Worm (Caenorhabditis elegans): ENCODE measurements around the gene F07C3.16.

F07C3.16 gene

ce11 chrV:9260411-9260810, 3.0 kb upstream of the F07C3.16 start:
- TF ChIP-seq klf-2 (GFP tag; conservative IDR thresholded peaks at IDR 0.05) (no peak), ztf-29 (GFP tag; IDR thresholded peaks at IDR 0.05) (no peak), T22C8.4 (GFP tag; IDR thresholded peaks at IDR 0.05) (no peak), tab-1 (GFP tag; IDR thresholded peaks at IDR 0.05) (no peak), cog-1 (tag; optimal IDR thresholded peaks at IDR 0.05) (no peak)

- TF ChIP-seq med-1 (GFP tag; optimal IDR thresholded peaks at IDR 0.05; ENCODE audit: insufficient read depth) (no peak), klf-2 (GFP tag; conservative IDR thresholded peaks at IDR 0.05) (no peak)
These were observed 1.9 kb downstream of the F07C3.16 start for ce11 chrV:9255480-9255879.

DNA sequence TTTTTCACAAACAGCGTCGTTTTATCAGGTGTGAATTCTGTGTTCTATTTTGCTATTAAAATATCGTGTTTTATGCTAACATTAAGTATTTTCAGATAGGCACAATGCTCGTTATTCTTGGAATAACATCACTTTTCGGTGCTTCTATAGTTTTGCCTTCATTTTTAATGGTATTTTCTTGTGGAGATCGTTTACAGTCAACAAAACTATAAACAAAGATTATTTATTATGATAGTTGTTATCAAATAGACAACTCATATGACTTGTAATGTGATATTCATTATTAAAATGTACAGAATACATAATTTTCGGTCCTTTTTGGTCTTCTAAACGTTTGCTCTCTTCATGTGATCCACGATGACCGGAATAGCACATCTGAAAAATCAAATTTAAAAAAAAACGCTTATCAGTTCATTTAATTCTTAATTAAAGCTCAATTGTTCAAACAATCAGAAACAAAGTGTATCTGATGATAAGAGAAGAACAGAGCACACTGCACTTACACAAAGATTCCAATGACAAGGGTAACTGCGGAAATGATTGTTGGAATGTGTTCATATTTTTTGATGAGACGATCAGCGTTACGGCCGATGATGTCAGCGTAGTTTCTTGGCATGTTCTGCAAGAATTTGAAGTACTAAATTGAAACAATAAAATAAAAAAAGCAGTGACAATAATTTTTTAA, 3.2 kb downstream of the F07C3.16 start, which contains the start of gene F07C3.9:
Gene F07C3.9, minus strand, starts transcription at position 635 of the 685 bp plus-strand sequence.
- TF ChIP-seq ref-1 (GFP tag; conservative IDR thresholded peaks at IDR 0.05) (no peak), ztf-23 (GFP tag; IDR thresholded peaks at IDR 0.05) (no peak), med-1 (GFP tag; optimal IDR thresholded peaks at IDR 0.05; ENCODE audit: insufficient read depth) (no peak), tab-1 (GFP tag; IDR thresholded peaks at IDR 0.05) (no peak), klf-2 (GFP tag; conservative IDR thresholded peaks at IDR 0.05) (no peak), T22C8.4 (GFP tag; IDR thresholded peaks at IDR 0.05) (no peak), cog-1 (tag; optimal IDR thresholded peaks at IDR 0.05) (no peak), flt-1 (GFP tag; IDR thresholded peaks at IDR 0.05) (no peak), ztf-29 (GFP tag; IDR thresholded peaks at IDR 0.05) (no peak)

- TF ChIP-seq klf-2 (GFP tag; conservative IDR thresholded peaks at IDR 0.05) (no peak), ztf-23 (GFP tag; IDR thresholded peaks at IDR 0.05) (no peak), flt-1 (GFP tag; IDR thresholded peaks at IDR 0.05) (no peak), med-1 (GFP tag; optimal IDR thresholded peaks at IDR 0.05; ENCODE audit: insufficient read depth) (no peak), ref-1 (GFP tag; conservative IDR thresholded peaks at IDR 0.05) (no peak), cog-1 (tag; optimal IDR thresholded peaks at IDR 0.05) (no peak), tab-1 (GFP tag; IDR thresholded peaks at IDR 0.05) (no peak), T22C8.4 (GFP tag; IDR thresholded peaks at IDR 0.05) (no peak), ztf-29 (GFP tag; IDR thresholded peaks at IDR 0.05) (no peak)
These were observed 7.4 kb downstream of the F07C3.16 start, which contains the start of gene ptd-2 for ce11 chrV:9249932-9250331. ptd-2 (plus strand) TSS chrV:9250232.

- TF ChIP-seq cog-1 (tag; optimal IDR thresholded peaks at IDR 0.05) (no peak), flt-1 (GFP tag; IDR thresholded peaks at IDR 0.05) (no peak), med-1 (GFP tag; optimal IDR thresholded peaks at IDR 0.05; ENCODE audit: insufficient read depth) (no peak), ref-1 (GFP tag; conservative IDR thresholded peaks at IDR 0.05) (no peak), tab-1 (GFP tag; IDR thresholded peaks at IDR 0.05) (no peak), ztf-29 (GFP tag; IDR thresholded peaks at IDR 0.05) (no peak), ztf-23 (GFP tag; IDR thresholded peaks at IDR 0.05) (no peak)
These were observed 8.2 kb downstream of the F07C3.16 start, which contains the start of gene str-94 for ce11 chrV:9249206-9249605. str-94 (minus strand) TSS chrV:9249306.

DNA sequence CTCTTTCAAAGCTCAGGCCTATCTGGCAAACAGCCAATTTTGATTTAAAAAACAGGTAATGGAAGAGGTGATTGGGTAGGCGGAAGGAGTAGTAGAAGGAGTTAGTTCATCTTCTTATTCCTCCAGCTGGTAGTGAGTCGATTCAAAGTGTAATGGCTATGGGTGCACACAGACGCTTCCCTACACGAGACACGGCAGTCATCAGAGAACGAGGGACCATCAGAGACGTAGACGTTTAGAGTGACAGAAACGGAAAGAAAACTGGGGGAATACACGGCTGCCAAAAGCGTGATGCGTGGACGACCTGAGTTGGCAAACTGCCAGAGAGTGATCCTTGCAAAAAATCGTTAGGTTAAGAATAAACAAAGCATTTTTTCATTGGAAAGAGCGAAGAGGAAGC, 10.0 kb downstream of the F07C3.16 start:
- no peak for TF ChIP-seq cog-1 (tag; optimal IDR thresholded peaks at IDR 0.05)
- no peak for TF ChIP-seq ref-1 (GFP tag; conservative IDR thresholded peaks at IDR 0.05)
- no peak for TF ChIP-seq med-1 (GFP tag; optimal IDR thresholded peaks at IDR 0.05; ENCODE audit: insufficient read depth)
- TF ChIP-seq T22C8.4 (GFP tag; IDR thresholded peaks at IDR 0.05) = no peak
- TF ChIP-seq flt-1 (GFP tag; IDR thresholded peaks at IDR 0.05) = no peak
- TF ChIP-seq ztf-29 (GFP tag; IDR thresholded peaks at IDR 0.05) = no peak
- no peak for TF ChIP-seq klf-2 (GFP tag; conservative IDR thresholded peaks at IDR 0.05)
- TF ChIP-seq ztf-23 (GFP tag; IDR thresholded peaks at IDR 0.05) = no peak
- no peak for TF ChIP-seq tab-1 (GFP tag; IDR thresholded peaks at IDR 0.05)

ce11 chrV:9246260-9246659, 11.1 kb downstream of the F07C3.16 start, which contains the start of gene aat-2:
aat-2 (minus strand) TSS chrV:9246360.
- TF ChIP-seq ztf-23 (GFP tag; IDR thresholded peaks at IDR 0.05) = no peak
- no peak for TF ChIP-seq flt-1 (GFP tag; IDR thresholded peaks at IDR 0.05)
- no peak for TF ChIP-seq tab-1 (GFP tag; IDR thresholded peaks at IDR 0.05)
- no peak for TF ChIP-seq ref-1 (GFP tag; conservative IDR thresholded peaks at IDR 0.05)
- no peak for TF ChIP-seq T22C8.4 (GFP tag; IDR thresholded peaks at IDR 0.05)
- no peak for TF ChIP-seq ztf-29 (GFP tag; IDR thresholded peaks at IDR 0.05)
- no peak for TF ChIP-seq med-1 (GFP tag; optimal IDR thresholded peaks at IDR 0.05; ENCODE audit: insufficient read depth)
- TF ChIP-seq klf-2 (GFP tag; conservative IDR thresholded peaks at IDR 0.05) = no peak
- no peak for TF ChIP-seq cog-1 (tag; optimal IDR thresholded peaks at IDR 0.05)

ce11 chrV:9243171-9243996, 14.0 kb downstream of the F07C3.16 start, which contains the start of gene glo-4:
glo-4 (minus strand) TSS chrV:9243221.
- TF ChIP-seq ztf-29 (GFP tag; IDR thresholded peaks at IDR 0.05) (no peak), T22C8.4 (GFP tag; IDR thresholded peaks at IDR 0.05) (no peak), ztf-23 (GFP tag; IDR thresholded peaks at IDR 0.05) (no peak), cog-1 (tag; optimal IDR thresholded peaks at IDR 0.05) (no peak), flt-1 (GFP tag; IDR thresholded peaks at IDR 0.05) (no peak), klf-2 (GFP tag; conservative IDR thresholded peaks at IDR 0.05) (no peak), med-1 (GFP tag; optimal IDR thresholded peaks at IDR 0.05; ENCODE audit: insufficient read depth) (no peak), tab-1 (GFP tag; IDR thresholded peaks at IDR 0.05) (no peak), ref-1 (GFP tag; conservative IDR thresholded peaks at IDR 0.05) (no peak)

- TF ChIP-seq ref-1 (GFP tag; conservative IDR thresholded peaks at IDR 0.05) (no peak), cog-1 (tag; optimal IDR thresholded peaks at IDR 0.05) (no peak), T22C8.4 (GFP tag; IDR thresholded peaks at IDR 0.05) (no peak), klf-2 (GFP tag; conservative IDR thresholded peaks at IDR 0.05) (no peak), ztf-29 (GFP tag; IDR thresholded peaks at IDR 0.05) (no peak), ztf-23 (GFP tag; IDR thresholded peaks at IDR 0.05) (no peak), med-1 (GFP tag; optimal IDR thresholded peaks at IDR 0.05; ENCODE audit: insufficient read depth) (no peak), tab-1 (GFP tag; IDR thresholded peaks at IDR 0.05) (no peak), flt-1 (GFP tag; IDR thresholded peaks at IDR 0.05) (no peak)
These were observed 25.1 kb downstream of the F07C3.16 start, which contains the start of gene F07C3.3 for ce11 chrV:9232296-9232695. F07C3.3 (minus strand) TSS chrV:9232396.

Data from whole organism, midembryonic.